Fruit fly (Drosophila melanogaster): ENCODE results near the gene Naa30B.

Gene Naa30B

dm6 chr3L:1502086-1502893, 30.4 kb upstream of the Naa30B start, which contains the start of the genes hfp and Psa (continued):
- peak; percentile 53 for TF ChIP-seq Med (GFP tag)
- TF ChIP-seq Mrtf (GFP tag; IDR thresholded peaks at IDR 0.05) = no peak
- peak; percentile 63 for TF ChIP-seq Scr (GFP tag; IDR thresholded peaks at IDR 0.05; ENCODE audit: partially characterized antibody)
- TF ChIP-seq tna (GFP tag; IDR thresholded peaks at IDR 0.05; ENCODE audit: partially characterized antibody) = peak; percentile 78
- peak; percentile 4 for TF ChIP-seq CG2712 (tag; optimal IDR thresholded peaks at IDR 0.05)
- TF ChIP-seq ase (GFP tag; IDR thresholded peaks at IDR 0.05) = no peak
- 0 out of 3 replicates have a peak, but pooled peaks have one; percentile 37 for TF ChIP-seq so (GFP tag; IDR thresholded peaks at IDR 0.05)
- TF ChIP-seq sens (GFP tag) = peak; percentile 14
- peak; percentile 78 for TF ChIP-seq ato (GFP tag; IDR thresholded peaks at IDR 0.05; ENCODE audit: partially characterized antibody)
- peak; percentile 82 for TF ChIP-seq Myb (GFP tag; optimal IDR thresholded peaks at IDR 0.05)
- TF ChIP-seq CG9797 (GFP tag; optimal IDR thresholded peaks at IDR 0.05) = peak; percentile 25
- peak; percentile 79 for TF ChIP-seq Dp (GFP tag; optimal IDR thresholded peaks at IDR 0.05)
- TF ChIP-seq CG7987 (GFP tag; optimal IDR thresholded peaks at IDR 0.05) = no peak
- TF ChIP-seq nerfin-2 (GFP tag; IDR thresholded peaks at IDR 0.05; ENCODE audit: partially characterized antibody) = peak; percentile 60; the same call in 1 of the 2 replicates
- peak; percentile 89 for TF ChIP-seq YL-1 (GFP tag; optimal IDR thresholded peaks at IDR 0.05)
- TF ChIP-seq ro (GFP tag; IDR thresholded peaks at IDR 0.05) = no peak
- no peak for TF ChIP-seq Kr (GFP tag; optimal IDR thresholded peaks at IDR 0.05)
- TF ChIP-seq CG6791 (GFP tag; IDR thresholded peaks at IDR 0.05; ENCODE audit: partially characterized antibody) = peak; percentile 86
- peak; percentile 67 for TF ChIP-seq CG32767 (GFP tag; IDR thresholded peaks at IDR 0.05)
- peak; percentile 1 for TF ChIP-seq CG13624 (GFP tag; optimal IDR thresholded peaks at IDR 0.05)
- TF ChIP-seq D19A (tag; optimal IDR thresholded peaks at IDR 0.05) = peak; percentile 18
- no peak for TF ChIP-seq fd102C (GFP tag; optimal IDR thresholded peaks at IDR 0.05)
- TF ChIP-seq phol (tag; optimal IDR thresholded peaks at IDR 0.05) = peak; percentile 91
- TF ChIP-seq CG34224 (GFP tag; IDR thresholded peaks at IDR 0.05; ENCODE audit: partially characterized antibody) = peak; percentile 77
- peak; percentile 76 for TF ChIP-seq CG7963 (GFP tag; IDR thresholded peaks at IDR 0.05; ENCODE audit: partially characterized antibody)
- TF ChIP-seq vfl (GFP tag; optimal IDR thresholded peaks at IDR 0.05) = no peak
- peak; percentile 12; the same call in 1 of the 2 replicates for TF ChIP-seq CG42726 (GFP tag; IDR thresholded peaks at IDR 0.05; ENCODE audit: partially characterized antibody)
- TF ChIP-seq hbn (GFP tag; IDR thresholded peaks at IDR 0.05; ENCODE audit: partially characterized antibody) = peak; percentile 60
- TF ChIP-seq sob (GFP tag; IDR thresholded peaks at IDR 0.05) = peak; percentile 22; the same call in 1 of the 2 replicates

- TF ChIP-seq Med (GFP tag) = peak; percentile 21
- TF ChIP-seq cad (GFP tag; optimal IDR thresholded peaks at IDR 0.05) = peak; percentile 27
- TF ChIP-seq MESR4 (GFP tag; optimal IDR thresholded peaks at IDR 0.05) = peak; percentile 85
- TF ChIP-seq Sry-δ (GFP tag; optimal IDR thresholded peaks at IDR 0.05) = peak; percentile 21
- TF ChIP-seq CG12236 (GFP tag; optimal IDR thresholded peaks at IDR 0.05) = no peak
- TF ChIP-seq CG30020 (tag; optimal IDR thresholded peaks at IDR 0.05) = peak; percentile 8
- peak; percentile 2 for TF ChIP-seq HmgZ (tag; optimal IDR thresholded peaks at IDR 0.05)
- TF ChIP-seq Dp (GFP tag; optimal IDR thresholded peaks at IDR 0.05) = peak; percentile 26
- TF ChIP-seq nom (GFP tag; optimal IDR thresholded peaks at IDR 0.05) = peak; percentile 7
- TF ChIP-seq CG15479 (GFP tag; optimal IDR thresholded peaks at IDR 0.05) = peak; percentile 1
- TF ChIP-seq BEAF-32 (GFP tag; optimal IDR thresholded peaks at IDR 0.05) = peak; percentile 20
- peak; percentile 89 for TF ChIP-seq CG4617 (GFP tag; optimal IDR thresholded peaks at IDR 0.05; ENCODE audit: borderline replicate concordance)
- TF ChIP-seq hkb (optimal IDR thresholded peaks at IDR 0.05) = no peak
- TF ChIP-seq hkb (GFP tag; IDR thresholded peaks at IDR 0.05) = 0 out of 2 replicates have a peak, but pooled peaks have one; percentile 12
- TF ChIP-seq Lhr (GFP tag; optimal IDR thresholded peaks at IDR 0.05) = peak; percentile 38
- TF ChIP-seq CG2129 (GFP tag; IDR thresholded peaks at IDR 0.05; ENCODE audit: partially characterized antibody) = no peak
- TF ChIP-seq CG12071 (GFP tag; optimal IDR thresholded peaks at IDR 0.05) = no peak
- peak; percentile 15 for TF ChIP-seq CG17829 (tag; optimal IDR thresholded peaks at IDR 0.05)
- TF ChIP-seq MBD-R2 (GFP tag; IDR thresholded peaks at IDR 0.05) = peak; percentile 33; the same call in 1 of the 2 replicates
- peak; percentile 42 for TF ChIP-seq CG12659 (GFP tag; optimal IDR thresholded peaks at IDR 0.05)
- TF ChIP-seq CHES-1-like (GFP tag; optimal IDR thresholded peaks at IDR 0.05) = peak; percentile 41
These were observed 24.5 kb upstream of the Naa30B start, which contains the start of gene CG12084 for dm6 chr3L:1496408-1496807. Gene CG12084 (minus strand): TSS chr3L:1496643.

Measured in whole organism, embryonic.